Fruit fly (Drosophila melanogaster) whole organism, pupa: Measurements from ENCODE around the gene CG15468.
A peak's percentile ranks its signal among the peaks of the same experiment; 100 is the strongest.

Experiments
- CG10348 ChIP-seq: fragments of 200-800 bp; sonication (Bioruptor generic); IDR thresholded peaks from 2 replicates; pipeline ENCODE4 v1.3.6; 2022; ENCODE audit warnings: missing biosample characterization, missing genetic modification characterization
- CG12605 ChIP-seq: fragments of 200-800 bp; sonication (Bioruptor generic); IDR thresholded peaks from 2 replicates; pipeline ENCODE4 v1.3.6; 2022; ENCODE audit warnings: missing biosample characterization, missing genetic modification characterization
- CG13204 ChIP-seq: fragments of 200-800 bp; sonication (Bioruptor generic); optimal IDR thresholded peaks from 2 replicates; lab custom pipeline; 2018; ENCODE audit warnings: missing biosample characterization, mild to moderate bottlenecking, missing genetic modification characterization, moderate library complexity
- CG14655 ChIP-seq: fragments of 200-800 bp; sonication (Bioruptor generic); optimal IDR thresholded peaks from 3 replicates; lab custom pipeline; 2017; ENCODE audit warnings: mild to moderate bottlenecking, missing biosample characterization, missing genetic modification reagents, missing genetic modification characterization
- CG15710 ChIP-seq: fragments of 200-800 bp; sonication (Bioruptor generic); optimal IDR thresholded peaks from 2 replicates; lab custom pipeline; 2018; ENCODE audit warnings: missing biosample characterization, mild to moderate bottlenecking, missing genetic modification characterization, moderate library complexity
- CG17806 ChIP-seq: fragments of 200-800 bp; sonication (Bioruptor generic); optimal IDR thresholded peaks from 2 replicates; lab custom pipeline; 2018; ENCODE audit warnings: missing biosample characterization, mild to moderate bottlenecking, missing genetic modification characterization, moderate library complexity
- CG32121 ChIP-seq: fragments of 200-800 bp; sonication (Bioruptor generic); IDR thresholded peaks from 2 replicates; pipeline ENCODE4 v1.3.6; 2022; ENCODE audit warnings: missing biosample characterization, missing genetic modification characterization
- CG34367 ChIP-seq: fragments of 200-800 bp; sonication (Bioruptor generic); optimal IDR thresholded peaks from 2 replicates; lab custom pipeline; 2018; ENCODE audit warnings: missing biosample characterization, mild to moderate bottlenecking, missing genetic modification characterization
- CG4496 ChIP-seq: fragments of 200-800 bp; sonication (Bioruptor generic); IDR thresholded peaks from 3 replicates; pipeline ENCODE4 v1.3.6; 2022; ENCODE audit warnings: missing biosample characterization, missing genetic modification characterization
- CG8159 ChIP-seq: fragments of 200-800 bp; sonication (Bioruptor generic); optimal IDR thresholded peaks from 3 replicates; lab custom pipeline; 2018; ENCODE audit warnings: missing biosample characterization, mild to moderate bottlenecking, missing genetic modification characterization, moderate library complexity
- CG8301 ChIP-seq: fragments of 200-800 bp; sonication (Bioruptor generic); optimal IDR thresholded peaks from 2 replicates; lab custom pipeline; 2018; ENCODE audit warnings: missing biosample characterization, mild to moderate bottlenecking, missing genetic modification characterization
- CG9948 ChIP-seq: fragments of 200-800 bp; sonication (Bioruptor generic); optimal IDR thresholded peaks from 2 replicates; lab custom pipeline; 2018; ENCODE audit warnings: missing biosample characterization, mild to moderate bottlenecking, missing genetic modification characterization, moderate library complexity
- D1 ChIP-seq: fragments of 200-800 bp; sonication (Bioruptor generic); optimal IDR thresholded peaks from 2 replicates; lab custom pipeline; 2018; ENCODE audit warnings: missing biosample characterization, mild to moderate bottlenecking, missing genetic modification characterization, moderate library complexity
- EcR ChIP-seq: fragments of 200-800 bp; sonication (Bioruptor generic); optimal IDR thresholded peaks from 3 replicates; lab custom pipeline; 2019; ENCODE audit warnings: missing biosample characterization, missing genetic modification characterization, mild to moderate bottlenecking, moderate library complexity, missing genetic modification reagents
- Ets98B ChIP-seq: fragments of 200-800 bp; sonication (Bioruptor generic); IDR thresholded peaks from 2 replicates; pipeline ENCODE4 v1.3.6; 2022; ENCODE audit warnings: missing biosample characterization, missing genetic modification characterization
- Pif1A ChIP-seq: fragments of 200-800 bp; sonication (Bioruptor generic); optimal IDR thresholded peaks from 3 replicates; lab custom pipeline; 2016; ENCODE audit warnings: missing biosample characterization, missing genetic modification characterization
- Pif1B ChIP-seq: fragments of 200-800 bp; sonication (Bioruptor generic); optimal IDR thresholded peaks from 3 replicates; lab custom pipeline; 2016; ENCODE audit warnings: missing biosample characterization, missing genetic modification characterization
- Snoo ChIP-seq: fragments of 200-800 bp; sonication (Bioruptor generic); optimal IDR thresholded peaks from 3 replicates; lab custom pipeline; 2017; ENCODE audit warnings: missing biosample characterization, mild to moderate bottlenecking, missing genetic modification characterization, inconsistent platforms
- fd96Ca ChIP-seq: fragments of 200-800 bp; sonication (Bioruptor generic); IDR thresholded peaks from 3 replicates; pipeline ENCODE4 v1.3.6; 2022; ENCODE audit warnings: missing biosample characterization, missing genetic modification characterization
- gl ChIP-seq: fragments of 200-800 bp; sonication (Bioruptor generic); optimal IDR thresholded peaks from 2 replicates; lab custom pipeline; 2018; ENCODE audit warnings: missing biosample characterization, mild to moderate bottlenecking, missing genetic modification characterization
- rn ChIP-seq: fragments of 200-800 bp; sonication (Bioruptor generic); IDR thresholded peaks from 2 replicates; pipeline ENCODE4 v1.3.6; 2022; ENCODE audit warnings: missing biosample characterization, missing genetic modification characterization

Gene CG15468

dm6 chrX:4931048-4931447 is 29.9 kb downstream of the CG15468 start:
- TF ChIP-seq CG10348 (GFP tag; lab: Robert Waterston, UW) (no peak), CG8301 (no peak), rn (no peak), CG4496 (GFP tag; lab: Robert Waterston, UW) (no peak), D1 (tag; lab: Kevin White, UChicago) (no peak), CG34367 (tag; lab: Kevin White, UChicago) (no peak), Ets98B (GFP tag; lab: Robert Waterston, UW) (no peak), CG32121 (GFP tag; lab: Robert Waterston, UW) (no peak), Pif1A (no peak), CG13204 (GFP tag; lab: Kevin White, UChicago) (no peak), Pif1B (GFP tag; lab: Kevin White, UChicago) (no peak), CG14655 (GFP tag; lab: Kevin White, UChicago) (no peak), CG8159 (tag; lab: Kevin White, UChicago) (no peak), CG15710 (tag; lab: Kevin White, UChicago) (no peak)

DNA sequence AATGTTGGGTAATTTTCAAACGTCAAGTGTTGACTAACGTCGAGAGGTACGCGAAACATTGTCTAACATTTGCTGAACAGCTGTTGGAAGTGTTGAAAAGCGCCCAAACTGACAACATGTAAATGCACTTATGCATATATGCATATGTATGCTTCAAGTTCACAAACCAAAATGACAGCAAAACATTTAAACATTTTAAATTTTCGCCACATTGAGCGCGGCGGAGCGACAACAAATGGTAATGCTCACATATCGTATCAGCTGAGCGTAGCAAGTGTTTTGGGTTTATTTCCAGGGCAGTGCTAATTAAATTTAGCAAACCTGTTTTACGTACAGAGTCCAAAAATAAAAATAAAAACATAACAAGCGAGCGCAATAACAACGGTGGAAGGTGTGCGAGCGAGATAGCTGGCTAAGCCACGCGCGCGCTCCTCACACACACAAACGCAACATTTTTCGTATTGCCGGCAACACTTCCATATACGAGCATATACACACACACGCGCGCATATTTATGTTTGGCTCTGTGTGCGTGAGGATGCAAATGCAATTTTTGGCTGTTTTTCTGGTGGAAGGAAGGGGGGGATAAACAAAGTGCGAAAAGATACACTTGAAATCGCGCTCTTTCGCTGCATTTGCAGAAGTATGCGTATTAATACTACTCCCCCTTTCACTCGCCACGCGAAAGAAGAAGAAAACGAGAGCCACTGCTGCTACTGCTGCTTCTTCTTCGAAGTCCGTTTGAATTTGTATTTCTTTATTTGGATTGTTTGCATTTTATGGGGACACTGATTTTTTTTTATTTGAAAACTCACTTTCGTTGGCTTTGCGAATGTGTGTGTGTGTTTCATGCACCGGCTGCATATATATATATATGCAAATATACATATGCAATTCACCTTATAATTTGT is 30.6 kb downstream of the CG15468 start:
- peak; percentile 27 for TF ChIP-seq CG34367 (tag; lab: Kevin White, UChicago)
- peak; percentile 41 for TF ChIP-seq CG8301
- TF ChIP-seq CG10348 (GFP tag; lab: Robert Waterston, UW) = no peak
- no peak for TF ChIP-seq Ets98B (GFP tag; lab: Robert Waterston, UW)
- peak; percentile 32 for TF ChIP-seq Pif1A
- TF ChIP-seq CG15710 (tag; lab: Kevin White, UChicago) = no peak
- TF ChIP-seq CG14655 (GFP tag; lab: Kevin White, UChicago) = peak; percentile 25
- peak; percentile 19 for TF ChIP-seq CG8159 (tag; lab: Kevin White, UChicago)
- TF ChIP-seq Pif1B (GFP tag; lab: Kevin White, UChicago) = peak; percentile 34

DNA sequence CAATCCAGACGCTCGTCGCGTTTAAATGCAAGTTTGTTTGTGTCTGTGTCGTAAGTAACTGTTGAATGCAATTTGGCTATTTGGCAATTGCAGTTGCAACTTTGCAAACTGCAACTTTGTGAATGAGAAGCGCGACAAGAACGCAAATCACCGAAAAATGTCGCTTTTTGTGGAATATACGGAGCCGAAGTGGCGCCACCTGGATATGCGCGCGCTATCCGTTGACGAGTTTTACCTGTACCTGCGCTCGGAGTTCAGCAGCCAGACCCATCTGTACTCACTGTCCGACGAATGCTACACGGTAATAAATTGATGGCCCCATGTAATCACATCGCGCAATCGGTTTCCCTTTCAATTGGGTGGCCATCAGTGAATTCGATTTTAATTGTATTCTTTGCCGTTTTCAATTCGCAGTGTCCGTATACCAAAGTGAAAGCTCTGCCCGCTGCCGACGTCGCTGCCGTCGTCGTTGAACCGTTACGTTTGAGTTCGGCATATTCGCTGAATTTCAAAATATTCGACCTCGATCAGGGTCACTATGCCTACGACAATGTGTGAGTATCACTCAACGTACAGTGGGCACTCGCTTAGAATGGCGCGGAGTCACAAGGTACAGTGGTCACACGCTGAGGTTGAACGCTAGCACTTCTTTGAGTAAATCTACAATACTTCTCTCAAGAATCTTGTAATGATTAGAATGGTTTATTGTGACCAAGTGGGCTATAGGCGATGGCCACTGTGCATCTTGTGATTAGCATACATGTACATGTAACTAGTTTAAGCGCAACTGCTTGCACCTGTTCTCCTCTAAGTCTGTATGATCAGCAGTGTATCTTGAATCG is 41.7 kb downstream of the CG15468 start:
- TF ChIP-seq fd96Ca (GFP tag; lab: Robert Waterston, UW) (peak; percentile 96), D1 (tag; lab: Kevin White, UChicago) (no peak), CG13204 (GFP tag; lab: Kevin White, UChicago) (peak; percentile 11), CG12605 (peak; percentile 88), CG32121 (GFP tag; lab: Robert Waterston, UW) (peak; percentile 94), gl (tag; lab: Kevin White, UChicago) (peak; percentile 56), CG8301 (peak; percentile 83), CG10348 (GFP tag; lab: Robert Waterston, UW) (peak; percentile 87), Ets98B (GFP tag; lab: Robert Waterston, UW) (peak; percentile 94), CG17806 (tag; lab: Kevin White, UChicago) (peak; percentile 79), EcR (GFP tag; lab: Kevin White, UChicago) (no peak), CG9948 (tag; lab: Kevin White, UChicago) (peak; percentile 76), Snoo (tag; lab: Kevin White, UChicago) (peak; percentile 28), Pif1A (peak; percentile 87), CG14655 (GFP tag; lab: Kevin White, UChicago) (peak; percentile 80), CG8159 (tag; lab: Kevin White, UChicago) (peak; percentile 76), Pif1B (GFP tag; lab: Kevin White, UChicago) (peak; percentile 78), rn (peak; percentile 80), CG4496 (GFP tag; lab: Robert Waterston, UW) (peak; percentile 97), CG34367 (tag; lab: Kevin White, UChicago) (peak; percentile 80), CG15710 (tag; lab: Kevin White, UChicago) (peak; percentile 83)

DNA sequence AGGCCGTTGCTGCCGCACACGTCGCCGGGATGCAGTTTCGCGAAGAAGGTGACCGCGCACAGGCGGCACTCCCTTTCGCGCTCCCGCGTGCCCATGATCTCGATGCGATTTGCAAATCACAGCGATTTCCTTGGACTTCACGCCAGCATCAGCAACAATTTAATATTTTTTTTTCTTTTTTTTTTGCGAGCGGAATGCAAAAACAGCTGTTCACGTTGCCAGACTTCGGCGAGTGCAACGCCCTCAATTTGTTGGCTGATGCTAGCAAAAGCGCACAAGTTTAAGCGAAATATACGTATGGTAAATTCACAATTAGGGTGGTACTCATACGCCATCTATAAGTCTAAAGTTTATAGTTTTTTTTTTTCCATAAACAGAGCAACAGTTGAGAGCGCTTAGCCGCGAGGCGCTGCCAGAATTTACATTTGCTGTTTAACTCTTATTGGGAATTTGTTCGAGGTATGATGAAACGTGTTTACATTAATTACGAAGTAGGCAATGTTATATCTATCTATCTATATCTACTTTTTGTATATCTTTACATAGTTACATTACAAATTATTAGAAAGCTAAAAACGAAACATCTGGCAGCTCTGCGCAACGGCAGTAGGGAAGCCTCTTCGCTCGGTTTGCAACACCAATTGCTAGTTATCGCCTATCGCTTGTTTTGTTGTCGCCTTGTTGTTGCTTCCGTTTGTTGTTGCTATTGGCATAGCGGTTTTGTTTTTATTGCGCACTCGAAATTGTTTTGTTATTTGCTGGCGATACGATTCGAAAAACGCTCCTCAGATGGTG is 42.5 kb downstream of the CG15468 start, which contains the start of the genes CG4041 and Hgsnat:
Gene CG4041 (minus strand): TSS at position 220 of the 795 bp plus-strand sequence.
Gene Hgsnat (plus strand): TSS at position 503 of the 795 bp plus-strand sequence.
- TF ChIP-seq CG8301 = no peak
- TF ChIP-seq CG14655 (GFP tag; lab: Kevin White, UChicago) = peak; percentile 22
- 0 out of 3 replicates have a peak, but pooled peaks have one; percentile 5 for TF ChIP-seq fd96Ca (GFP tag; lab: Robert Waterston, UW)
- TF ChIP-seq rn = no peak
- peak; percentile 12 for TF ChIP-seq CG8159 (tag; lab: Kevin White, UChicago)
- TF ChIP-seq EcR (GFP tag; lab: Kevin White, UChicago) = peak; percentile 95
